Fruit fly (Drosophila melanogaster) Kc167 (cell line): ENCODE data around the gene CG5245.

Source experiments
- Myc ChIP-seq: fragments of >200 bp; optimal IDR thresholded peaks from 2 replicates; lab custom pipeline; 2017; ENCODE audit warnings: missing external identifiers
- Sin3A ChIP-seq: fragments of >200 bp; optimal IDR thresholded peaks from 2 replicates; lab custom pipeline; 2018; ENCODE audit warnings: missing external identifiers
- h ChIP-seq: fragments of >200 bp; optimal IDR thresholded peaks from 3 replicates; lab custom pipeline; 2018; ENCODE audit warnings: missing external identifiers
- insv ChIP-seq: fragments of >200 bp; optimal IDR thresholded peaks from 3 replicates; lab custom pipeline; 2018; ENCODE audit warnings: missing external identifiers
- psq ChIP-seq: fragments of >200 bp; optimal IDR thresholded peaks from 2 replicates; lab custom pipeline; 2017; ENCODE audit warnings: missing external identifiers
- ttk ChIP-seq: sonication (Bioruptor generic); optimal IDR thresholded peaks from 2 replicates; lab custom pipeline; 2017; ENCODE audit warnings: missing external identifiers

The CG5245 gene

DNA sequence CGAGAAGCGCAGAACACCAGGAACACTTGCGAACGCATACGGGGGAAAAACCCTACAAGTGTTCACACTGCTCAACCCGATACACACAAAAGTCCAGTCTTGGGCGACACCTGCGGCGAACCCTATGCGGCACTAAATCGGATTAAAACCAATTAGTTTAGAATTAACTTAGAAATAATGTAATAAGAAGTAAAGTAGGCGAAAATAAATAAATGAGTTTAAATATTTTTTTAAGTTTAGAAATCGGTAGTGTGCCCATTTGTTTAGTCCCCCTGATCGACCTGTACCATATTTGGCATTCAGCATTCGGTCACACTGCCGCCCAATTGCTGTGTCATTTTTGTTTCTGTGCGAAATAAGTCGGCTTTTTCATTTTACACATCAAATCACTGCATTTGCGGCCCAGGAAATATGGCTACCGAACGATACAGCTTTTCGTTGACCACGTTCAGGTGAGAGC, 1.7 kb downstream of the CG5245 start, which contains the start of gene Prosalpha2:
TSS of gene Prosalpha2 (plus strand) at position 292 of the 460 bp plus-strand sequence.
- TF ChIP-seq psq (lab: Kevin White, UChicago) (no peak), Myc (lab: Kevin White, UChicago) (no peak), h (lab: Kevin White, UChicago) (no peak), ttk (no peak), insv (lab: Kevin White, UChicago) (no peak), Sin3A (lab: Kevin White, UChicago) (no peak)

DNA sequence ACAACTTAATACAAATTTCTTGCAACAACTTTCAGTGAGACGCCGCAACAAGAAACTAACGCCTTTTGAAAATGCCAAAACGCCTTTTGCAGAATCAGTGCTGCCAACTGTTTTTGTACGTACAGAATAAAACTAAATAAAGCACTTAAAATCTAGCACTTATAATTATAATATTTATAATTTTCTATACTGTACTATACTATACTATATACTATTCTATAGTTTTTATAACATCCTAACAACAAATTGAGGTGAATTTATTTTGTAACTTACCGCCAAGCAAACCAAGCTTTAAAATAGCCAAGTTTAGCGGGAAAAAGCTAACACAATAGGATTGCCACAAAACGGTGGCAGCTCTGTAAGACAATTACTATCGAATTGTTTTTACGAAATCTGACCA, 4.4 kb downstream of the CG5245 start, which contains the start of the genes Aos1 and Srlp:
TSS of gene Aos1 (minus strand) at position 59 of the 400 bp plus-strand sequence.
TSS of gene Srlp (plus strand) at position 335 of the 400 bp plus-strand sequence.
- TF ChIP-seq psq (lab: Kevin White, UChicago) (no peak), Myc (lab: Kevin White, UChicago) (no peak), ttk (no peak), insv (lab: Kevin White, UChicago) (no peak), Sin3A (lab: Kevin White, UChicago) (no peak), h (lab: Kevin White, UChicago) (no peak)

DNA sequence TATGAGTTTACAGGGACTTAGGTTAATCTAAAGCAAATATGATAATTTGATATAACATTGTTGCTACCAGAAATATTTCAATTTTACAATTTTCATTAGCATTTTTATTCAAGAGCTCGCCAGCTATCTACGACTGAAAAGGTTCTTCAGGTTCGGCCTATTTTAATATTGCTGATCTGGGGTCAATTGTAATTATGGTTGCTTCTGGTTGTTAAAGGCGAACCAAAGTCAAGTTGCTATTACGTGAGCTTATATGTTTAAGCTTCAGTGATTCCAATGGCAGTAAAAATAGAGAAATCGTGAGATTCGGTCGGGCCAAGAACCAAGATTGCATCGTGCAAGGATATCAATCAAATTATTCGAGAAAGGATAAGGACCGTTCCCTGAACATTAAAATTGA, 6.6 kb downstream of the CG5245 start, which contains the start of gene Desat2:
TSS of gene Desat2 (plus strand) at position 301 of the 400 bp plus-strand sequence.
- TF ChIP-seq ttk (no peak), insv (lab: Kevin White, UChicago) (no peak), psq (lab: Kevin White, UChicago) (no peak), Sin3A (lab: Kevin White, UChicago) (no peak), h (lab: Kevin White, UChicago) (no peak), Myc (lab: Kevin White, UChicago) (no peak)

DNA sequence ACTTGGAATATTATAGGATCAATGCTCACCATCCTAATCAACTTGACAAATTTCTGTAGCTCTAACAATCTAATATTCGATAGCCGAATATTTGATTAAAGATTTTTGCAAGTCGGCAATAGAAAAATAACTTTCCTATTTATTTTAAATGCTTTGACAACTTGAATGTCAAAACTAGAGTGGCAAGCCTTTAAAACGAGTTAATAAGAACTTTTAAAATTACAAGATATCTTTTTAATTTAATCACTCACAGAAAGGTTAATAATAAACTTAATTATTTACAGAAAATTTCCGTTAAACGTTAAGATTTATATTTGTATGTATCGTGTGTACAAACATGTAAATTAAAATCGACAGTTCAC, 9.7 kb downstream of the CG5245 start, which contains the start of the genes CG17207 and CG46427:
TSS of gene CG17207 (minus strand) at position 101 of the 362 bp plus-strand sequence.
TSS of gene CG46427 (minus strand) at position 101 of the 362 bp plus-strand sequence.
- TF ChIP-seq Myc (lab: Kevin White, UChicago) (no peak), ttk (no peak), insv (lab: Kevin White, UChicago) (no peak), h (lab: Kevin White, UChicago) (no peak), psq (lab: Kevin White, UChicago) (no peak), Sin3A (lab: Kevin White, UChicago) (no peak)

DNA sequence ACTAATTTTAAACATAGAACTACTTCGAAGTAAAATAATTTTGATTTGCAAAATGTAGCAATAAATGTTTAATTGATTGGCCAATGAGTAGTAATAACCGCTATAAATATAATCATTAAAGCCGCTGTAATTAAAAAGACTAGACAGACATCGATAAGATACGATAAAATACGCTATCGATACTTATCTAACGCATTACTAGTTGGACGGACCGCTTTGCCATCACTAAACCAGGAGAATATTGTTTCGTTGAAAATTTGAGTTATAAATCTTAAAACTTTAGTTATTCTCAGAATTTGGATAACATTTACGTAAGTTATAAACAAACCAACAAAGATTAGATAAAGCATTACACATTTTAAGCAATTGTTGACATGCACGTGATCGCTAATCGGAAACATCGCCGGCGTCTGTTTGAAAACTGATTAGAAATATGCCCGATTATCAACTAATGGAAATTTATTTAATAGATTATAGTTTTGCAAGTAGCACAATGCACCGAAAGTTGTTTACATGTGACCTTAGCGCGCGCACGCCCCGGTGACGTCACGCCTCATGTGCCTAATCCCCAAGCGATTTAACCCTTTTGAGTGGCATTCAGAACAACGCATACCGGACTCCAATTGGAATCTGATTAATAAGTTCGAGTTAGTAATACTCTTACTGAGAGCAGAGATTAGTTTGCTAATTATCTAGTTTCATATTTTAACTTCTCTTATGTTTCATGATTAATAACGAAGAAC, 10.2 kb downstream of the CG5245 start, which contains the start of gene Desat1:
TSS of gene Desat1 (plus strand) at position 200 of the 743 bp plus-strand sequence.
- no peak for TF ChIP-seq h (lab: Kevin White, UChicago)
- TF ChIP-seq ttk: no peak
- no peak for TF ChIP-seq insv (lab: Kevin White, UChicago)

DNA sequence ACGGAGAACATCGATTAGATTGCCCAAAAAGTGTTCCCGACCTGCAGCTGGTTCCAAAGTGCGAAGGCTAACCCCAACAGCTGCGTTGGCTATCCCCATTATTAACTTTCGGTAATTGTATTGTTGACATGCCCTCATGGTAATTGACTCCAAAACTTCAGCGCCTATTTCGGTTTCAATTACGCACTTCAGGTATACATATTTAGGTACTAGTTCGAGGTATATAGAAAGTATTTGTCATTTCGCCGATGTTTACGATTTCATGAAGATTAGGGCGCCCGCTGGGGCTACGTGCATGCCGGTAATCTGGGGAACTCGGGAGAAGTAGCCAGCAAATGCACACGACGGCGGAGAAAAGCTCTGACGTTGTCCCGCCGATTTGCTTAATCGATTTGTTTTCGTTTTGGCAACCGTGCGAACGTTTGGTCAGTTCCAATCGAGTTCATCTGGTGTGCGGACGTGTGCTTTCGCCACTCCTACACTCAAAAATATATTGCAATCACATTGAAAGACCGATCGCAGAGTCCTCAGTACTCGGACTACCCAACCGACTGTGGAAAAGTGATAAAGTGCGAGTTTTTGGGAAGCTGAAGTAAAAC, 11.7 kb downstream of the CG5245 start:
- no peak for TF ChIP-seq Sin3A (lab: Kevin White, UChicago)
- no peak for TF ChIP-seq insv (lab: Kevin White, UChicago)
- no peak for TF ChIP-seq h (lab: Kevin White, UChicago)
- TF ChIP-seq Myc (lab: Kevin White, UChicago): no peak
- no peak for TF ChIP-seq ttk
- TF ChIP-seq psq (lab: Kevin White, UChicago): no peak

DNA sequence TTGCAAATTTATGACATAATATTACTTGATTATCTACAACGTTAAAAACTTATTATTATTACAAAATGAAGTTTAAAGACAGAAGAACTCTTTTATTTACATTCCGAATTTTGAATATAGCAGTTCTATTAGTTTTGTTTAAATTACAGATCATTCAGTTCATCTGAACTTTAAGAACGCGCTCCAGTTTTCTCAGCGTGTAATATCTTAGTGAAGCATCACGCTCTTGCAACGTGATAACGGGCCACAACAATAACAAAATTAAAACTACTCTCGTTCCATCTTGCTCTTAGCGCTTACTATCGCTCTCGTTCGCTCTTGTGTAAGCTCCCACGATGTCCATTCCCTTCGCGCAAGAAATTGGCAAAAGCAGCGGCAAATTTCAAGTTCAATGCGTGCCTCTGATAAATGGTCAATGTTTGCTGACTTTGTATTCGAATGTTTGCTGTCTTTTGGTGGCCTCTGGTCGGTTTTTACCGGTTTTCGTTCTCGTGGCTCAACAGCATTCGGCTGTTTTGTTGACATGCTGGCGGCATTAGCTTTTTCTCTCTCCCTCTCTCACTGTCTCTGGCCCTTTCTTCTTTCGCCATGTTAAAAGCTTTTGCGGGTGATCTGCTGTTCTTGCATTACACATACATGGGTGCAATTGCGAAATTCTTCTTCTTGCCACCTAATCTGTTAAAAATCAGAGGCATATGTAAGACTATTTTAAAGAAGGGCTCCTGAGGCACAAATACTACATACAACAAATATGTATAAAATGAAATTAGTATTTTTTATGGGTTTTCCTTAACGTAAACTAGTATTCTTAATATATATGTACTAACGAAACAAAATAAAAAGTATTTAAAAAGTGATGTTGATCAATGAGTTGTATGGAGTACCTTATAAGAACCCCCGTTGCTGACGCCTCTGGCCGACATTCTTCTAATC, 13.5 kb downstream of the CG5245 start:
- TF ChIP-seq Myc (lab: Kevin White, UChicago) (no peak), psq (lab: Kevin White, UChicago) (no peak), insv (lab: Kevin White, UChicago) (no peak), Sin3A (lab: Kevin White, UChicago) (no peak), ttk (no peak), h (lab: Kevin White, UChicago) (no peak)

DNA sequence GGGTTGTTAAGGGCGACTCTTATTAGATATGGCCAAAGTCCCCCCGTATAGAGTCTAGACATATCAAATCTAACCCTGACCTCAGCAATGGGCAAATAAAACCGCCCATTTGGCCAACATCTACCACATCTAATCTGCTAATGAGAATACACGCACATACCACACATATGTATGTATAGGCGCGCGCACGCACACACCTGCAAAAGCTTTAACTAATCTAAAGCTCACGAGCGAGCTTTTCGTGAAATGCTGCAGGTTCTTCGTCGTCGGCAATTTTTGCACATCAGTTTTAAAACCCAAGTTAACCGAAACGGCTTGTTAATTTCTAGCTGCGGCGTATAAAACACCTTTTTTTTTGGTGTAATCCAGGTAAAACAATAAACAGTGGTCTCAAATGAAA, 14.4 kb downstream of the CG5245 start:
- TF ChIP-seq psq (lab: Kevin White, UChicago): no peak
- no peak for TF ChIP-seq Sin3A (lab: Kevin White, UChicago)
- TF ChIP-seq Myc (lab: Kevin White, UChicago): no peak

DNA sequence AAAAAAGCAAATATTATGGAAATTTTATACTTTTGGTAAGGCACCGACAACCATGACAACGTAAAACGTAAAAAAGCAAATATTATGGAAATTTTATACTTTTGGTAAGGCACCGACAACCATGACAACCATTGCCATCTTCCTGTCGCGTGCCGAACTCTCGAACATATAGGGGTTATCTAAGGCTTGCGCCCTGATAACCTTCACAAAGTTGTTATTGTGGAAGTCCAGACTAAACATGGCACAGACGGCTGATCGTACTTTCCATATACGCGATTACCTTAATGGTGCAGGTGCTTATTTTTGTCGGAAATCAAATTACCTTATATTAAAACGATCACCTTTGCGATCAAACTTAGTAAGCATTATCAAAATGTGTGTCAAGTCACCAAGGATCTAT, 16.1 kb downstream of the CG5245 start:
- TF ChIP-seq psq (lab: Kevin White, UChicago) (no peak), ttk (no peak), h (lab: Kevin White, UChicago) (no peak), Sin3A (lab: Kevin White, UChicago) (no peak), Myc (lab: Kevin White, UChicago) (no peak), insv (lab: Kevin White, UChicago) (no peak)

DNA sequence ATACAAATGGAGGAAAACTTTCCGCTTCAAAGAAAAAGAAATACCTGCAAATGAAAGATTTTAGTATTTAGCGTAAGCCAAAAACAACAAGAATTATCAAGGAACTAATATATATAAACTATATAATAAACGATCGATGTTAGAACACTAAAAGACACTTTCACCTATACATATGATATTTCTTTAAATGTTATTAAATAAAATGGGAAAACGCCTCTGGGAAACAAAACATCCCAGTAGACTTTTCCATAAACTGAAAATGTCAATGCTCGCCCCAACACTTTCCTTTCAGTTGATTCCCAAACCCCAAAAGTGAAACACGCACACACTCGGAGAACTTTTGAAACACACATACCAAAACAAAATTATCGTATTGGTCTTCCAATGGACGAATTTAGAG, 18.0 kb downstream of the CG5245 start, which contains the start of gene vrs:
TSS of gene vrs (plus strand) at position 301 of the 400 bp plus-strand sequence.
- TF ChIP-seq h (lab: Kevin White, UChicago) (no peak), psq (lab: Kevin White, UChicago) (no peak), Sin3A (lab: Kevin White, UChicago) (no peak), insv (lab: Kevin White, UChicago) (no peak), Myc (lab: Kevin White, UChicago) (no peak), ttk (no peak)

DNA sequence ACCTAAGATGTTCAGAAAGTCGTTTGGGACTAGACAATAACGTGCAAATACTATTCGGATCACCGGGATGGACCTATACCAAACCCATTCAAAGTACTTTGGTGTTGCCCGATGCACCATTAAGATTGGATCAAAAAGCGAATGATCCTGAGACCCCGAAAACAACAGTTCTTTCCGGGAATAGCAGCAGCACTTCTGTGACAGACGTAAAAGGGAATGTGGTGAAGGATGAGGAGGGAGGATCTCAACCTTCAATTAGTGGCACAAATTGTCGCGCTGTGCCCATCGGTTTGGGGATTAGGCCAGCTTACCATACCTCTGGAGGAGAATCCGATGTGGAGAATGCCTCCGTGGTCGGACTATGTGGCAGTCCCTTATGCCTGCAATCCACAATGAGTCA, 19.0 kb downstream of the CG5245 start:
- TF ChIP-seq ttk (no peak), insv (lab: Kevin White, UChicago) (no peak), h (lab: Kevin White, UChicago) (no peak), psq (lab: Kevin White, UChicago) (no peak), Sin3A (lab: Kevin White, UChicago) (no peak), Myc (lab: Kevin White, UChicago) (no peak)
